Worm (Caenorhabditis elegans) whole organism, L1 larva: ENCODE measurements around the gene C56E6.4.

Experiments used
- egl-13 ChIP-seq: sonication (generic microtip); optimal IDR thresholded peaks from 2 replicates; lab custom pipeline; 2016; ENCODE audit warnings: missing genotype, missing genetic modification reagents, missing genetic modification characterization, missing compliant biosample characterization
- fos-1 ChIP-seq: fragments of 150-350 bp; optimal IDR thresholded peaks from 2 replicates; lab custom pipeline; 2014; ENCODE audit warnings: missing biosample characterization, missing genetic modification characterization
- hlh-17 ChIP-seq: fragments of 200-800 bp; sonication (Bioruptor generic); optimal IDR thresholded peaks from 2 replicates; lab custom pipeline; 2018; ENCODE audit warnings: missing genetic modification characterization, mild to moderate bottlenecking, missing compliant biosample characterization, moderate library complexity, borderline replicate concordance
- lin-14 ChIP-seq: fragments of 200-800 bp; sonication (Bioruptor generic); optimal IDR thresholded peaks from 2 replicates; lab custom pipeline; 2018; ENCODE audit warnings: mild to moderate bottlenecking, missing genetic modification characterization, moderate library complexity, missing compliant biosample characterization
- lsy-2 ChIP-seq, 2 experiments: fragments of 150-350 bp; optimal IDR thresholded peaks; 2 replicates each; lab custom pipeline; 2014; ENCODE audit warnings: missing biosample characterization in 2 of 2, missing genetic modification characterization in 2 of 2
- mep-1 ChIP-seq: fragments of 150-350 bp; optimal IDR thresholded peaks from 2 replicates; lab custom pipeline; 2014; ENCODE audit warnings: missing biosample characterization, missing genetic modification characterization
- nhr-19 ChIP-seq: fragments of 200-800 bp; sonication (Bioruptor generic); conservative IDR thresholded peaks from 2 replicates; pipeline ENCODE4 v1.3.6; 2022; ENCODE audit warnings: missing genetic modification characterization, missing compliant biosample characterization
- nhr-20 ChIP-seq: sonication (generic microtip); optimal IDR thresholded peaks from 2 replicates; lab custom pipeline; 2016; ENCODE audit warnings: mild to moderate bottlenecking, missing genetic modification characterization, missing compliant biosample characterization
- nhr-71 ChIP-seq: sonication (generic microtip); optimal IDR thresholded peaks from 2 replicates; lab custom pipeline; 2016; ENCODE audit warnings: mild to moderate bottlenecking, missing genetic modification characterization, moderate library complexity, missing compliant biosample characterization
- pqm-1 ChIP-seq: sonication (generic microtip); optimal IDR thresholded peaks from 3 replicates; lab custom pipeline; 2017; ENCODE audit warnings: missing biosample characterization, missing genetic modification characterization
- rnt-1 ChIP-seq: sonication (generic microtip); optimal IDR thresholded peaks from 2 replicates; lab custom pipeline; 2016; ENCODE audit warnings: mild to moderate bottlenecking, missing genetic modification characterization, moderate library complexity, missing compliant biosample characterization
- snpc-4 ChIP-seq: fragments of 150-350 bp; optimal IDR thresholded peaks from 2 replicates; lab custom pipeline; 2014; ENCODE audit warnings: missing biosample characterization, missing genetic modification characterization
- unc-130 ChIP-seq: fragments of 150-350 bp; optimal IDR thresholded peaks from 2 replicates; lab custom pipeline; 2017; ENCODE audit warnings: missing biosample characterization, missing genetic modification characterization, inconsistent platforms
- unc-30 ChIP-seq: sonication (generic microtip); optimal IDR thresholded peaks from 2 replicates; lab custom pipeline; 2017; ENCODE audit warnings: missing biosample characterization, missing genetic modification characterization
- zag-1 ChIP-seq: fragments of 150-350 bp; optimal IDR thresholded peaks from 2 replicates; lab custom pipeline; 2014; ENCODE audit warnings: missing biosample characterization, missing genetic modification characterization

Gene C56E6.4

DNA sequence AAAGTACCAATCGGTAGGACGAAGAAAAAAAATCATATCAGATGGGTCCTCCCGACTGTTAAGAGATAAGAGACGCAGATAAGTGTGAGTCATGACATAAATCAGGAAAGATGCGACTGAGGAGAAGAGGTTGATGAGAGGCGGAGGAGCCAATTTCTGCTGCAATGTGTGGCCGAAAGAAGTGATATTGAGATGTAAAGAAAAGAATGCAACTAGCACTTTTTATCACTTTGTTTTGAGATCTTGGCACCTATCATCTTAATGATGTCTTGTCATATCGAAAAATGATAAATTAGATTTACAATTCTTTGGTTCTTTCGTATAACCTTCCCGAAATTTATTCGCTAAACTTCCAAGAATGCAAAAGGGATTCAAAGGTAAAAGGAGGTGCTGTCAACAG lies 46.4 kb downstream of the C56E6.4 start, which contains the start of gene del-10:
del-10 (minus strand) TSS at position 24 of the 400 bp plus-strand sequence.
- TF ChIP-seq fos-1 (tag; lab: Kevin White, UChicago) (no peak), unc-130 (tag; lab: Kevin White, UChicago) (peak; percentile 17), mep-1 (tag; lab: Kevin White, UChicago) (no peak), lsy-2 (tag; optimal IDR thresholded peaks at IDR 0.05; lab: Kevin White, UChicago) (peak in 1 of 2 experiments; percentile 12), hlh-17 (no peak), unc-30 (no peak), nhr-71 (tag; lab: Kevin White, UChicago) (peak; percentile 12), nhr-19 (GFP tag; lab: Robert Waterston, UW) (no peak), nhr-20 (no peak), rnt-1 (tag; lab: Kevin White, UChicago) (peak; percentile 56), lin-14 (GFP tag; lab: Kevin White, UChicago) (peak; percentile 27), egl-13 (tag; lab: Kevin White, UChicago) (no peak)

DNA sequence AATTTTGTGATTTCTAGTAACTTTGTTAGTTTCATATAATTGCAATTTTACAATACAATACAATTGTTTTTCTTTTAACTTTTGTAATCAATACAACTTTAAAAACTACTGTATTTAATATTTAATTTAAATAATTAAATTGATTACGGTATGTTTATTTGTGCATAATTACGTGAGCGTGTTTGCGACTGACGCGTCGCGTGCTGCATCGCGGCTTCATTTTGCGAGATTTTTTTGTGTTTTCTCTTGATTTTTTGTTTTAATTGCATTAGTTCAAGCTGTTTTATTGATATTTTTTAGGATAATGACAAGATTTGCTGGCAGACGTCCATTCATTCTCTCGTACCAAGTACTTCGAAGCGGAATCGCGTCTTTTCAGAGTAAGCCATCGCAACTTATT lies 51.9 kb downstream of the C56E6.4 start, which contains the start of gene T28D9.4:
T28D9.4 (plus strand) TSS at position 301 of the 400 bp plus-strand sequence.
- TF ChIP-seq pqm-1 (tag; lab: Kevin White, UChicago) (no peak), zag-1 (no peak), snpc-4 (no peak)
- TF ChIP-seq, all 84 proteins: peak for 0
